Fruit fly (Drosophila melanogaster) whole organism, embryonic: ENCODE data around the gene cerv.

Experiments used
- Antp ChIP-seq: fragments of 200-800 bp; sonication (Bioruptor generic); optimal IDR thresholded peaks from 3 replicates; lab custom pipeline; 2016; ENCODE audit warnings: missing biosample characterization, missing genetic modification characterization
- Bdp1 ChIP-seq: fragments of 200-800 bp; sonication (Bioruptor generic); optimal IDR thresholded peaks from 3 replicates; lab custom pipeline; 2016; ENCODE audit warnings: missing biosample characterization, missing genetic modification characterization
- CG10209 ChIP-seq: fragments of 200-800 bp; sonication (Bioruptor generic); optimal IDR thresholded peaks from 3 replicates; lab custom pipeline; 2017; ENCODE audit warnings: missing biosample characterization, mild to moderate bottlenecking, missing genetic modification characterization, missing genetic modification reagents
- CG10366 ChIP-seq: fragments of 200-800 bp; sonication (Bioruptor generic); IDR thresholded peaks from 2 replicates; pipeline ENCODE4 v1.3.6; 2022; ENCODE audit warnings: missing biosample characterization, missing genetic modification characterization
- CG11504 ChIP-seq: fragments of 200-800 bp; sonication (Bioruptor generic); optimal IDR thresholded peaks from 3 replicates; lab custom pipeline; 2019; ENCODE audit warnings: missing biosample characterization, mild to moderate bottlenecking, missing genetic modification characterization, moderate library complexity
- CG1233 ChIP-seq: fragments of 200-800 bp; sonication (Bioruptor generic); optimal IDR thresholded peaks from 4 replicates; lab custom pipeline; 2018; ENCODE audit warnings: missing biosample characterization, mild to moderate bottlenecking, missing genetic modification characterization
- CG12744 ChIP-seq: fragments of 200-800 bp; sonication (Bioruptor generic); optimal IDR thresholded peaks from 2 replicates; lab custom pipeline; 2016; ENCODE audit warnings: missing biosample characterization, missing genetic modification characterization
- CG13775 ChIP-seq: fragments of 200-800 bp; sonication (Bioruptor generic); optimal IDR thresholded peaks from 3 replicates; lab custom pipeline; 2017; ENCODE audit warnings: missing biosample characterization, mild to moderate bottlenecking, missing genetic modification characterization
- CG14014 ChIP-seq: fragments of 200-800 bp; sonication (Bioruptor generic); IDR thresholded peaks from 2 replicates; pipeline ENCODE4 v1.3.6; 2022; ENCODE audit warnings: missing biosample characterization, missing genetic modification characterization
- CG14965 ChIP-seq: fragments of 200-800 bp; sonication (Bioruptor generic); optimal IDR thresholded peaks from 2 replicates; lab custom pipeline; 2016; ENCODE audit warnings: missing biosample characterization, missing genetic modification characterization, borderline replicate concordance
- CG1602 ChIP-seq: fragments of 200-800 bp; sonication (Bioruptor generic); optimal IDR thresholded peaks from 3 replicates; lab custom pipeline; 2016; ENCODE audit warnings: missing biosample characterization, missing genetic modification characterization
- CG16813 ChIP-seq: fragments of 200-800 bp; sonication (Bioruptor generic); IDR thresholded peaks from 3 replicates; pipeline ENCODE4 v1.3.6; 2022; ENCODE audit warnings: missing biosample characterization, missing genetic modification characterization; ENCODE audit not compliant: partially characterized antibody
- CG17186 ChIP-seq: fragments of 200-800 bp; sonication (Bioruptor generic); optimal IDR thresholded peaks from 3 replicates; lab custom pipeline; 2017; ENCODE audit warnings: missing biosample characterization, missing genetic modification reagents, missing genetic modification characterization
- CG18262 ChIP-seq: fragments of 200-800 bp; optimal IDR thresholded peaks from 3 replicates; lab custom pipeline; 2019; ENCODE audit warnings: missing biosample characterization, mild to moderate bottlenecking, missing genetic modification characterization, moderate library complexity
- CG18619 ChIP-seq: fragments of 200-800 bp; sonication (Bioruptor generic); optimal IDR thresholded peaks from 3 replicates; lab custom pipeline; 2017; ENCODE audit warnings: missing biosample characterization, mild to moderate bottlenecking, missing genetic modification characterization
- CG31441 ChIP-seq: fragments of 200-800 bp; sonication (Bioruptor generic); IDR thresholded peaks from 2 replicates; pipeline ENCODE4 v1.3.6; 2022; ENCODE audit warnings: missing biosample characterization, missing genetic modification characterization
- CG3847 ChIP-seq: fragments of 200-800 bp; sonication (Bioruptor generic); IDR thresholded peaks from 2 replicates; pipeline ENCODE4 v1.3.6; 2022; ENCODE audit warnings: missing biosample characterization, missing genetic modification characterization
- CG6765 ChIP-seq: fragments of 200-800 bp; sonication (Bioruptor generic); optimal IDR thresholded peaks from 3 replicates; lab custom pipeline; 2017; ENCODE audit warnings: missing biosample characterization, mild to moderate bottlenecking, missing genetic modification characterization
- CG7786 ChIP-seq: fragments of 200-800 bp; sonication (Bioruptor generic); optimal IDR thresholded peaks from 2 replicates; lab custom pipeline; 2016; ENCODE audit warnings: missing biosample characterization, missing genetic modification characterization
- CG8281 ChIP-seq: fragments of 200-800 bp; sonication (Bioruptor generic); optimal IDR thresholded peaks from 2 replicates; lab custom pipeline; 2018; ENCODE audit warnings: missing biosample characterization, mild to moderate bottlenecking, missing genetic modification characterization, moderate library complexity
- CG9932 ChIP-seq: fragments of 200-800 bp; sonication (Bioruptor generic); IDR thresholded peaks from 2 replicates; pipeline ENCODE4 v1.3.6; 2022; ENCODE audit warnings: missing biosample characterization, missing genetic modification characterization
- CTCF ChIP-seq: fragments of 200-800 bp; sonication (Bioruptor generic); optimal IDR thresholded peaks from 2 replicates; lab custom pipeline; 2017; ENCODE audit warnings: missing biosample characterization, mild to moderate bottlenecking, missing genetic modification characterization, moderate library complexity
- D19B ChIP-seq: fragments of 200-800 bp; sonication (Bioruptor generic); optimal IDR thresholded peaks from 2 replicates; lab custom pipeline; 2017; ENCODE audit warnings: missing biosample characterization, mild to moderate bottlenecking, missing genetic modification characterization
- Drgx ChIP-seq: fragments of 200-800 bp; sonication (Bioruptor generic); IDR thresholded peaks from 2 replicates; pipeline ENCODE4 v1.3.6; 2022; ENCODE audit warnings: missing biosample characterization, missing genetic modification characterization
- Ets65A ChIP-seq: fragments of 200-800 bp; sonication (Bioruptor generic); peaks from one replicate; lab custom pipeline; 2016; ENCODE audit warnings: missing biosample characterization, missing genetic modification characterization
- Gug ChIP-seq: fragments of 200-800 bp; sonication (Bioruptor generic); IDR thresholded peaks from 4 replicates; pipeline ENCODE4 v1.3.6; 2022; ENCODE audit warnings: missing biosample characterization, missing genetic modification characterization
- HLH3B ChIP-seq: fragments of 200-800 bp; sonication (Bioruptor generic); IDR thresholded peaks from 2 replicates; pipeline ENCODE4 v1.3.6; 2022; ENCODE audit warnings: missing biosample characterization, missing genetic modification characterization
- HLH54F ChIP-seq: fragments of 200-800 bp; sonication (Bioruptor generic); optimal IDR thresholded peaks from 3 replicates; lab custom pipeline; 2016; ENCODE audit warnings: missing biosample characterization, missing genetic modification characterization
- HmgZ ChIP-seq: fragments of 200-800 bp; sonication (Bioruptor generic); optimal IDR thresholded peaks from 2 replicates; lab custom pipeline; 2018; ENCODE audit warnings: missing biosample characterization, mild to moderate bottlenecking, missing genetic modification characterization
- Hmr ChIP-seq: fragments of 200-800 bp; sonication (Bioruptor generic); optimal IDR thresholded peaks from 3 replicates; lab custom pipeline; 2017; ENCODE audit warnings: mild to moderate bottlenecking, missing biosample characterization, missing genetic modification reagents, missing genetic modification characterization
- Hr39 ChIP-seq: fragments of >200 bp; optimal IDR thresholded peaks from 2 replicates; lab custom pipeline; 2017
- Med ChIP-seq: fragments of 200-800 bp; sonication (Bioruptor generic); peaks from one replicate; lab custom pipeline; 2016; ENCODE audit warnings: missing biosample characterization, missing genetic modification characterization, mild to moderate bottlenecking, inconsistent platforms, moderate library complexity
- Scr ChIP-seq: fragments of 200-800 bp; sonication (Bioruptor generic); IDR thresholded peaks from 2 replicates; pipeline ENCODE4 v1.3.6; 2022; ENCODE audit warnings: missing biosample characterization, missing genetic modification characterization; ENCODE audit not compliant: partially characterized antibody
- Sin3A ChIP-seq: fragments of >200 bp; optimal IDR thresholded peaks from 2 replicates; lab custom pipeline; 2018
- Taf1 ChIP-seq: fragments of 200-800 bp; sonication (Bioruptor generic); IDR thresholded peaks from 2 replicates; pipeline ENCODE4 v1.3.6; 2022; ENCODE audit warnings: missing biosample characterization, missing genetic modification characterization
- ab ChIP-seq: fragments of 200-800 bp; sonication (Bioruptor generic); optimal IDR thresholded peaks from 2 replicates; lab custom pipeline; 2016; ENCODE audit warnings: missing biosample characterization, missing genetic modification characterization
- crc ChIP-seq: fragments of 200-800 bp; sonication (Bioruptor generic); optimal IDR thresholded peaks from 2 replicates; lab custom pipeline; 2016; ENCODE audit warnings: missing biosample characterization, missing genetic modification characterization
- croc ChIP-seq: fragments of 200-800 bp; sonication (Bioruptor generic); conservative IDR thresholded peaks from 3 replicates; pipeline ENCODE4 v1.3.6; 2022; ENCODE audit warnings: missing biosample characterization, missing genetic modification characterization
- gem ChIP-seq: fragments of 200-800 bp; sonication (Bioruptor generic); optimal IDR thresholded peaks from 2 replicates; lab custom pipeline; 2019; ENCODE audit warnings: missing biosample characterization, mild to moderate bottlenecking, missing genetic modification characterization, moderate library complexity
- lab ChIP-seq: fragments of 200-800 bp; sonication (Bioruptor generic); optimal IDR thresholded peaks from 3 replicates; lab custom pipeline; 2017; ENCODE audit warnings: missing biosample characterization, missing genetic modification characterization, mild to moderate bottlenecking, moderate library complexity, missing genetic modification reagents
- lola ChIP-seq, 3 experiments: fragments of >200 bp in 2 of 3; fragments of 200-800 bp in 1 of 3; sonication (Bioruptor generic) in 1 of 3; optimal IDR thresholded peaks; 2 replicates each; lab custom pipeline; 2017 to 2019; ENCODE audit warnings: missing biosample characterization in 3 of 3, missing genetic modification characterization in 3 of 3, mild to moderate bottlenecking in 1 of 3, moderate library complexity in 1 of 3
- pho ChIP-seq: fragments of 200-800 bp; sonication (Bioruptor generic); optimal IDR thresholded peaks from 2 replicates; lab custom pipeline; 2016; ENCODE audit warnings: missing biosample characterization, missing genetic modification characterization
- pnt ChIP-seq: fragments of 200-800 bp; sonication (Bioruptor generic); optimal IDR thresholded peaks from 3 replicates; lab custom pipeline; 2016; ENCODE audit warnings: missing biosample characterization, missing genetic modification characterization
- ssp ChIP-seq: fragments of 200-800 bp; sonication (Bioruptor generic); IDR thresholded peaks from 2 replicates; pipeline ENCODE4 v1.3.6; 2022; ENCODE audit warnings: missing biosample characterization, missing genetic modification characterization
- sug ChIP-seq: fragments of 200-800 bp; optimal IDR thresholded peaks from 2 replicates; lab custom pipeline; 2019; ENCODE audit warnings: missing biosample characterization, mild to moderate bottlenecking, missing genetic modification characterization, moderate library complexity
- unc-4 ChIP-seq: fragments of 200-800 bp; sonication (Bioruptor generic); IDR thresholded peaks from 2 replicates; pipeline ENCODE4 v1.3.6; 2022; ENCODE audit warnings: missing biosample characterization, missing genetic modification characterization; ENCODE audit not compliant: partially characterized antibody
- z ChIP-seq: fragments of 200-800 bp; sonication (Bioruptor generic); IDR thresholded peaks from 3 replicates; pipeline ENCODE4 v1.3.6; 2022; ENCODE audit warnings: missing biosample characterization, missing genetic modification characterization

Gene cerv

DNA sequence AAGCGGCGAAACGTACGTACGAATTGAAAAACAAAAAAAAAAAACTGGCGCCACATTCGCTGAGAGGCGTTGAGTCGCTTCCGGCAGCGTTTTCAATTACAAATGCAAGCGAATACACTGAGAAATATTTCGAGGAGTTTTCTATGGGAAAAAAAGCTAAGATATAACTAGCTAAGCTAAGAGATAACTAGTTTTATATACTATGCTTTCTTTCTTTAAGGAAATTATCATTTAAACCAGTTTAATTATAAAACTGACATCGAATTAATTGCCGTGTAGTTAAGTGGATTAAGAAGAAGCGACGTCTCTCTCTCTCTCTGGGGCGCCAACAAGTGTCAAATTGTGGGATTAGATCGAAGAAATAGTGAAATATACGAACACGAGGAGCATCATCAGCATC lies 37.5 kb upstream of the cerv start (continued):
- TF ChIP-seq Hmr: peak; percentile 11
- TF ChIP-seq CG12744 (GFP tag; lab: Kevin White, UChicago): no peak
- no peak for TF ChIP-seq Antp
- TF ChIP-seq CG1602: peak; percentile 36
- peak; percentile 58 for TF ChIP-seq lab (GFP tag; lab: Kevin White, UChicago)
- TF ChIP-seq CG31441 (GFP tag; lab: Robert Waterston, UW): peak; percentile 69
- no peak for TF ChIP-seq unc-4
- no peak for TF ChIP-seq CG16813 (GFP tag; lab: Robert Waterston, UW)
- TF ChIP-seq HmgZ: no peak
- no peak for TF ChIP-seq pho (GFP tag; lab: Kevin White, UChicago)
- TF ChIP-seq CG18262: peak; percentile 66
- peak in 1 of 3 experiments; percentile 47 for TF ChIP-seq lola (GFP tag; optimal IDR thresholded peaks at IDR 0.05; lab: Kevin White, UChicago)
- no peak for TF ChIP-seq Scr (GFP tag; lab: Robert Waterston, UW)
- TF ChIP-seq Gug (GFP tag; lab: Robert Waterston, UW): no peak
- TF ChIP-seq Sin3A: no peak
- TF ChIP-seq CG1233 (GFP tag; lab: Kevin White, UChicago): peak; percentile 24
- TF ChIP-seq CG9932 (GFP tag; lab: Robert Waterston, UW): no peak
- TF ChIP-seq ssp (GFP tag; lab: Robert Waterston, UW): no peak
- peak; percentile 39 for TF ChIP-seq CG10209 (GFP tag; lab: Kevin White, UChicago)
- TF ChIP-seq CG10366 (GFP tag; lab: Robert Waterston, UW): peak; percentile 45
- TF ChIP-seq CG18619 (GFP tag; lab: Kevin White, UChicago): peak; percentile 18
- peak; percentile 40 for TF ChIP-seq CG13775 (GFP tag; lab: Kevin White, UChicago)
- TF ChIP-seq Drgx (GFP tag; lab: Robert Waterston, UW): peak; percentile 75
- no peak for TF ChIP-seq Hr39 (lab: Kevin White, UChicago)

- TF ChIP-seq Ets65A (GFP tag; lab: Kevin White, UChicago): no peak
- TF ChIP-seq Bdp1: no peak
- TF ChIP-seq CG3847 (GFP tag; lab: Robert Waterston, UW): no peak
- no peak for TF ChIP-seq CG6765 (GFP tag; lab: Kevin White, UChicago)
- no peak for TF ChIP-seq CG7786
- no peak for TF ChIP-seq D19B (GFP tag; lab: Kevin White, UChicago)
- TF ChIP-seq croc (GFP tag; lab: Robert Waterston, UW): no peak
- peak; percentile 9 for TF ChIP-seq CG11504 (tag; lab: Kevin White, UChicago)
- TF ChIP-seq sug (tag; lab: Kevin White, UChicago): no peak
- TF ChIP-seq HLH3B (GFP tag; lab: Robert Waterston, UW): no peak
- TF ChIP-seq CG17186 (GFP tag; lab: Kevin White, UChicago): no peak
- no peak for TF ChIP-seq CG14965 (GFP tag; lab: Kevin White, UChicago)
- TF ChIP-seq ab (GFP tag; lab: Kevin White, UChicago): no peak
- TF ChIP-seq CG8281: no peak
- TF ChIP-seq z (GFP tag; lab: Robert Waterston, UW): no peak
- TF ChIP-seq CG16813 (GFP tag; lab: Robert Waterston, UW): no peak
- TF ChIP-seq pnt (GFP tag; lab: Kevin White, UChicago): no peak
- TF ChIP-seq Drgx (GFP tag; lab: Robert Waterston, UW): 0 out of 2 replicates have a peak, but pooled peaks have one; percentile 7
- no peak for TF ChIP-seq HLH54F (GFP tag; lab: Kevin White, UChicago)
- no peak for TF ChIP-seq CG14014 (GFP tag; lab: Robert Waterston, UW)
- TF ChIP-seq Taf1: no peak
- no peak for TF ChIP-seq CTCF (GFP tag; lab: Kevin White, UChicago)
- TF ChIP-seq crc: no peak
- TF ChIP-seq gem (tag; lab: Kevin White, UChicago): no peak
- TF ChIP-seq Med (GFP tag; lab: Kevin White, UChicago): peak; percentile 58
Measured at dm6 chrX:15611795-15612194, 33.8 kb upstream of the cerv start.
